Worm (Caenorhabditis elegans) whole organism, L1 larva: ENCODE results near the gene vab-23.

Source experiments
- aly-2 ChIP-seq: fragments of 150-350 bp; optimal IDR thresholded peaks from 2 replicates; lab custom pipeline; 2014; ENCODE audit warnings: missing biosample characterization, missing genetic modification characterization
- ama-1 ChIP-seq: fragments of 150-350 bp; optimal IDR thresholded peaks from 2 replicates; lab custom pipeline; 2014
- blmp-1 ChIP-seq: fragments of 150-350 bp; optimal IDR thresholded peaks from 2 replicates; lab custom pipeline; 2014; ENCODE audit warnings: missing biosample characterization, missing genetic modification characterization
- dpl-1 ChIP-seq, 3 experiments: fragments of 150-350 bp in 2 of 3; sonication (generic microtip) in 1 of 3; optimal IDR thresholded peaks; 2 replicates each; lab custom pipeline; 2014 to 2017; ENCODE audit warnings: missing biosample characterization in 3 of 3, missing genetic modification characterization in 3 of 3, missing genetic modification reagents in 3 of 3
- lin-13 ChIP-seq: fragments of 150-350 bp; optimal IDR thresholded peaks from 2 replicates; lab custom pipeline; 2014; ENCODE audit warnings: missing biosample characterization, missing genetic modification reagents, missing genetic modification characterization
- lin-39 ChIP-seq: fragments of 150-350 bp; optimal IDR thresholded peaks from 2 replicates; lab custom pipeline; 2014; ENCODE audit warnings: missing biosample characterization, missing genetic modification reagents, missing genetic modification characterization
- lsy-2 ChIP-seq, 2 experiments: fragments of 150-350 bp; optimal IDR thresholded peaks; 2 replicates each; lab custom pipeline; 2014; ENCODE audit warnings: missing biosample characterization in 2 of 2, missing genetic modification characterization in 2 of 2
- nhr-11 ChIP-seq: fragments of 150-350 bp; optimal IDR thresholded peaks from 2 replicates; lab custom pipeline; 2014; ENCODE audit warnings: missing biosample characterization, missing genetic modification characterization
- nhr-12 ChIP-seq: sonication (generic microtip); optimal IDR thresholded peaks from 2 replicates; lab custom pipeline; 2017; ENCODE audit warnings: missing biosample characterization, missing genetic modification characterization
- pax-3 ChIP-seq: fragments of 200-800 bp; sonication (Bioruptor generic); optimal IDR thresholded peaks from 2 replicates; lab custom pipeline; 2018; ENCODE audit warnings: mild to moderate bottlenecking, missing genetic modification characterization, moderate library complexity, missing compliant biosample characterization
- rnt-1 ChIP-seq: sonication (generic microtip); optimal IDR thresholded peaks from 2 replicates; lab custom pipeline; 2016; ENCODE audit warnings: mild to moderate bottlenecking, missing genetic modification characterization, moderate library complexity, missing compliant biosample characterization
- unc-130 ChIP-seq: fragments of 150-350 bp; optimal IDR thresholded peaks from 2 replicates; lab custom pipeline; 2017; ENCODE audit warnings: missing biosample characterization, missing genetic modification characterization, inconsistent platforms
- unc-62 ChIP-seq: fragments of 150-350 bp; optimal IDR thresholded peaks from 2 replicates; lab custom pipeline; 2014; ENCODE audit warnings: missing biosample characterization, missing genetic modification reagents, missing genetic modification characterization
- unc-86 ChIP-seq: sonication (generic microtip); optimal IDR thresholded peaks from 2 replicates; lab custom pipeline; 2016; ENCODE audit warnings: missing genetic modification characterization, missing compliant biosample characterization

DNA sequence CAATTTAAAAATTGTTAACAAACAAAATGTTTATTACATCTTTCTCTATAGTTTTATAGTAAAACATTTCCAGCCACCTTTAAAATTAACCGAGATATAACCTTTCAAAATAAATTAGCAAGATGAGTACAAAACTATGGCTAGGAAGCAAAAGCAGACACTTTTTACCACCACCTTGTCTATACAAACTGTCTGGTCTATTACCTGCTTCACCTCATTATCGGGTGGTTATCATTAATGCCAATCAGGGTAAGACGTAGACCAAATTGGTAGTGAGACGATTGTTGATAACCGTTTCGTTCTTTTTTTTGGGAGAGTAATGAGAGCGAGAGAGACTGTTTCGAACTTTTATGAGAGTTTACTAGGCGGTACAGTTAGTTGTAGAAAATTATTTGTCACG, 35.4 kb upstream of the vab-23 start:
- TF ChIP-seq unc-130 (no peak), blmp-1 (tag; lab: Kevin White, UChicago) (no peak), nhr-12 (no peak), aly-2 (no peak), unc-62 (no peak), lsy-2 (tag; optimal IDR thresholded peaks at IDR 0.05; lab: Kevin White, UChicago) (no peak), pax-3 (tag; lab: Kevin White, UChicago) (no peak), rnt-1 (tag; lab: Kevin White, UChicago) (no peak), lin-39 (no peak), ama-1 (no peak), unc-86 (no peak), nhr-11 (no peak), lin-13 (no peak), dpl-1 (GFP tag; optimal IDR thresholded peaks at IDR 0.05; lab: Kevin White, UChicago) (no peak)
